Fruit fly (Drosophila melanogaster) whole organism, wandering third instar larva: ENCODE data around the gene CG12702.
A peak's percentile ranks its signal among the peaks of the same experiment; 100 is the strongest.

Experiments used
- Abd-B ChIP-seq: fragments of >200 bp; optimal IDR thresholded peaks from 2 replicates; lab custom pipeline; 2017; ENCODE audit warnings: missing biosample characterization, missing genetic modification characterization
- CrebA ChIP-seq: fragments of 200-800 bp; sonication (Bioruptor generic); optimal IDR thresholded peaks from 2 replicates; lab custom pipeline; 2016; ENCODE audit warnings: missing biosample characterization, mild to moderate bottlenecking, missing genetic modification characterization, borderline replicate concordance
- Hnf4 ChIP-seq: fragments of 200-800 bp; sonication (Bioruptor generic); optimal IDR thresholded peaks from 2 replicates; lab custom pipeline; 2016; ENCODE audit warnings: missing biosample characterization, mild to moderate bottlenecking, missing genetic modification characterization
- Hr78 ChIP-seq: fragments of >200 bp; optimal IDR thresholded peaks from 2 replicates; lab custom pipeline; 2017; ENCODE audit warnings: missing biosample characterization, missing genetic modification characterization
- Myc ChIP-seq: fragments of >200 bp; optimal IDR thresholded peaks from 2 replicates; lab custom pipeline; 2017
- N ChIP-seq: fragments of >200 bp; optimal IDR thresholded peaks from 2 replicates; lab custom pipeline; 2018; ENCODE audit warnings: missing biosample characterization, missing external identifiers, missing genetic modification characterization
- br ChIP-seq: fragments of 200-800 bp; sonication (Bioruptor generic); optimal IDR thresholded peaks from 2 replicates; lab custom pipeline; 2016; ENCODE audit warnings: missing biosample characterization, missing genetic modification characterization
- ey ChIP-seq: fragments of 200-800 bp; sonication (Bioruptor generic); optimal IDR thresholded peaks from 2 replicates; lab custom pipeline; 2016; ENCODE audit warnings: missing biosample characterization, missing genetic modification characterization
- h ChIP-seq: fragments of 200-800 bp; sonication (Bioruptor generic); optimal IDR thresholded peaks from 3 replicates; lab custom pipeline; 2016; ENCODE audit warnings: missing biosample characterization, mild to moderate bottlenecking, missing genetic modification characterization
- pan ChIP-seq: fragments of >200 bp; optimal IDR thresholded peaks from 2 replicates; lab custom pipeline; 2017
- psq ChIP-seq: fragments of 200-800 bp; sonication (Bioruptor generic); optimal IDR thresholded peaks from 3 replicates; lab custom pipeline; 2017; ENCODE audit warnings: missing biosample characterization, mild to moderate bottlenecking, missing genetic modification characterization, moderate library complexity
- sv ChIP-seq: fragments of 200-800 bp; sonication (Bioruptor generic); optimal IDR thresholded peaks from 3 replicates; lab custom pipeline; 2016; ENCODE audit warnings: missing biosample characterization, missing genetic modification characterization
- usp ChIP-seq: fragments of >200 bp; optimal IDR thresholded peaks from 2 replicates; lab custom pipeline; 2017; ENCODE audit warnings: missing biosample characterization, missing genetic modification characterization
- woc ChIP-seq: sonication (Bioruptor generic); optimal IDR thresholded peaks from 2 replicates; lab custom pipeline; 2016; ENCODE audit warnings: missing biosample characterization, mild to moderate bottlenecking, missing genetic modification characterization

- TF ChIP-seq pan (lab: Kevin White, UChicago) (no peak), Hr78 (GFP tag; lab: Kevin White, UChicago) (no peak), woc (GFP tag; lab: Kevin White, UChicago) (no peak), psq (GFP tag; lab: Kevin White, UChicago) (no peak), br (GFP tag; lab: Kevin White, UChicago) (no peak), usp (GFP tag; lab: Kevin White, UChicago) (no peak), CrebA (GFP tag; lab: Kevin White, UChicago) (no peak), Abd-B (GFP tag; lab: Kevin White, UChicago) (no peak), N (GFP tag; lab: Kevin White, UChicago) (no peak), h (GFP tag; lab: Kevin White, UChicago) (peak; percentile 12), Myc (lab: Kevin White, UChicago) (no peak), ey (GFP tag; lab: Kevin White, UChicago) (peak; percentile 13), Hnf4 (GFP tag; lab: Kevin White, UChicago) (no peak), sv (GFP tag; lab: Kevin White, UChicago) (no peak)
These were observed 1.2 kb downstream of the CG12702 start for dm6 chrX:19763440-19764002.
